Worm (Caenorhabditis elegans): ENCODE data around the gene ZK1290.5.

Gene ZK1290.5

ce11 chrII:7574143-7574542 is 44.7 kb downstream of the ZK1290.5 start, which contains the start of gene F35D2.2:
F35D2.2 (plus strand) TSS chrII:7574443.
- TF ChIP-seq ceh-24 (tag; optimal IDR thresholded peaks at IDR 0.05) (no peak), fkh-10 (GFP tag; optimal IDR thresholded peaks at IDR 0.05) (no peak), unc-86 (tag; optimal IDR thresholded peaks at IDR 0.05) (no peak), hlh-30 (tag; optimal IDR thresholded peaks at IDR 0.05; ENCODE audit: insufficient read depth) (no peak), hlh-8 (tag; optimal IDR thresholded peaks at IDR 0.05) (no peak), ceh-6 (GFP tag; optimal IDR thresholded peaks at IDR 0.05) (no peak), elt-2 (tag; optimal IDR thresholded peaks at IDR 0.05) (no peak), ceh-2 (tag; optimal IDR thresholded peaks at IDR 0.05) (no peak), ceh-48 (tag; optimal IDR thresholded peaks at IDR 0.05) (no peak), nhr-232 (tag; optimal IDR thresholded peaks at IDR 0.05) (no peak), nfya-1 (tag; optimal IDR thresholded peaks at IDR 0.05) (no peak), ama-1 (optimal IDR thresholded peaks at IDR 0.05) (no peak), ets-4 (tag; optimal IDR thresholded peaks at IDR 0.05) (no peak), ceh-18 (tag; optimal IDR thresholded peaks at IDR 0.05) (no peak), fkh-6 (tag; optimal IDR thresholded peaks at IDR 0.05) (no peak), ttx-3 (tag; optimal IDR thresholded peaks at IDR 0.05) (no peak), zip-5 (tag; optimal IDR thresholded peaks at IDR 0.05) (no peak), unc-42 (tag; optimal IDR thresholded peaks at IDR 0.05) (no peak), pha-4 (tag; optimal IDR thresholded peaks at IDR 0.05) (no peak)

DNA sequence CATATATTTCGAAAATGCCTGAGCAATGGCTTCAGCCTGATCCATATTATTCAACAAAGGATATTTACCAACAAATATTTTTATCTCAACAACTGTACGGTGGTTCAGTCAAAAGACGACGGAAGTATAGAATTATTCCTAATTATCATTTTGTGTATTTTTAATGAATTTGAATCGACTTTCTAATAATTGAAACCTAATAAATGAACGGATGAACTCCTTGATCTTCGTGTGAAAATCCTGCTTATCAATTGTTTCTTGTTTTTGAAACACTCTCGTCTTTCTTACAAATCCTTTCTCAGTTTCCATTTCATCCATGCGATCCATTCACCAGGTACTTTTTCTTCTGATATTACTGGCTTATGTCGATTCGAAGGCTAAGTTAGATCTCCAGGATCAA is 46.2 kb downstream of the ZK1290.5 start, which contains the start of gene F35D2.1:
TSS of gene F35D2.1 (plus strand) at position 301 of the 400 bp plus-strand sequence.
- TF ChIP-seq unc-3 (GFP tag; conservative IDR thresholded peaks at IDR 0.05): no peak
- TF ChIP-seq unc-3 (tag; optimal IDR thresholded peaks at IDR 0.05): no peak
- no peak for TF ChIP-seq sdc-2 (tag; optimal IDR thresholded peaks at IDR 0.05)
- TF ChIP-seq odd-2 (tag; optimal IDR thresholded peaks at IDR 0.05): no peak
- no peak for TF ChIP-seq pros-1 (tag; optimal IDR thresholded peaks at IDR 0.05)
- no peak for TF ChIP-seq madf-2 (tag; optimal IDR thresholded peaks at IDR 0.05)
- TF ChIP-seq lim-6 (tag; optimal IDR thresholded peaks at IDR 0.05): no peak
- no peak for TF ChIP-seq pha-2 (tag; optimal IDR thresholded peaks at IDR 0.05)
- no peak for TF ChIP-seq nhr-232 (tag; optimal IDR thresholded peaks at IDR 0.05)
- TF ChIP-seq ztf-16 (tag; optimal IDR thresholded peaks at IDR 0.05): no peak
- TF ChIP-seq pqm-1 (tag; optimal IDR thresholded peaks at IDR 0.05): no peak
- no peak for TF ChIP-seq sox-4 (tag; optimal IDR thresholded peaks at IDR 0.05)
- TF ChIP-seq dmd-4 (tag; optimal IDR thresholded peaks at IDR 0.05; ENCODE audit: borderline replicate concordance): no peak
- TF ChIP-seq gmeb-2 (tag; optimal IDR thresholded peaks at IDR 0.05): no peak
- no peak for TF ChIP-seq ceh-22 (tag; optimal IDR thresholded peaks at IDR 0.05)
- no peak for TF ChIP-seq rnt-1 (tag; optimal IDR thresholded peaks at IDR 0.05)
- TF ChIP-seq npax-4 (tag; optimal IDR thresholded peaks at IDR 0.05): no peak
- TF ChIP-seq ets-4 (tag; optimal IDR thresholded peaks at IDR 0.05): no peak
- TF ChIP-seq fax-1 (tag; optimal IDR thresholded peaks at IDR 0.05): no peak

DNA sequence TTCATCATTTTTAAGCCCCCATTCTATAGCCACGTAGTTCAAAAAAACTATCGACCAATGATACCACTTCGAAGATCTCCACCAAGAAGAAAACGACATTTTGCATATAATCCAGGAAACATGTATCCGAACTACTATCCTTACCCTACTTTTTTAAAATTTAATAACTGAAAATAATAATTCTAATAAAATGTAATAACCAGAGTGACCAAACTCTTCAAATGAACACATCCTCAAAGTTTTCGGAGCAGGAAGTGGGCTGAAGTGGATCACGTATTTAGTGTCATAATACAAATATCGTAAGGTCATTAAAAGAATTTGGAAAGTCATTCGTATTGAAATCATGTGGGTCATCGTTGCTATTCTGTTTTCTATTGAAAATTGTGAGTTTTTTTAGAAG is 48.0 kb downstream of the ZK1290.5 start, which contains the start of gene F35D2.6:
TSS of gene F35D2.6 (plus strand) at position 301 of the 400 bp plus-strand sequence.
- TF ChIP-seq ttx-3 (tag; optimal IDR thresholded peaks at IDR 0.05): no peak
- TF ChIP-seq hlh-15 (tag; optimal IDR thresholded peaks at IDR 0.05): no peak
- TF ChIP-seq tbx-7 (tag; optimal IDR thresholded peaks at IDR 0.05): no peak
- no peak for TF ChIP-seq ztf-16 (tag; optimal IDR thresholded peaks at IDR 0.05)
- TF ChIP-seq unc-55 (GFP tag; optimal IDR thresholded peaks at IDR 0.05): no peak
- TF ChIP-seq ceh-31 (tag; optimal IDR thresholded peaks at IDR 0.05): no peak
- no peak for TF ChIP-seq ceh-22 (tag; optimal IDR thresholded peaks at IDR 0.05)
- no peak for TF ChIP-seq hlh-6 (tag; optimal IDR thresholded peaks at IDR 0.05)
- no peak for TF ChIP-seq unc-3 (GFP tag; conservative IDR thresholded peaks at IDR 0.05)
- no peak for TF ChIP-seq unc-3 (tag; optimal IDR thresholded peaks at IDR 0.05)
- TF ChIP-seq ceh-34 (tag; optimal IDR thresholded peaks at IDR 0.05): no peak
- TF ChIP-seq T23F11.4 (GFP tag; optimal IDR thresholded peaks at IDR 0.05): no peak
- no peak for TF ChIP-seq nfya-1 (tag; optimal IDR thresholded peaks at IDR 0.05)
- TF ChIP-seq hlh-30 (tag; optimal IDR thresholded peaks at IDR 0.05; ENCODE audit: insufficient read depth): no peak
- TF ChIP-seq rnt-1 (tag; optimal IDR thresholded peaks at IDR 0.05): no peak

Measured in whole organism, late embryonic.